Worm (Caenorhabditis elegans) whole organism, early embryonic: ENCODE measurements around the gene Y66A7A.4.

Experiments
- B0310.2 ChIP-seq: sonication (generic microtip); optimal IDR thresholded peaks from 2 replicates; lab custom pipeline; 2016; ENCODE audit warnings: mild to moderate bottlenecking, missing genetic modification characterization, missing compliant biosample characterization
- F13C5.2 ChIP-seq: sonication (generic microtip); optimal IDR thresholded peaks from 2 replicates; lab custom pipeline; 2017; ENCODE audit warnings: mild to moderate bottlenecking, missing genetic modification characterization, inconsistent platforms, missing compliant biosample characterization
- aly-1 ChIP-seq: sonication (generic microtip); optimal IDR thresholded peaks from 2 replicates; lab custom pipeline; 2016; ENCODE audit warnings: missing genetic modification characterization, missing compliant biosample characterization
- ama-1 ChIP-seq: fragments of 150-350 bp; optimal IDR thresholded peaks from 2 replicates; lab custom pipeline; 2014
- ceh-13 ChIP-seq: fragments of 200-800 bp; sonication (Bioruptor generic); optimal IDR thresholded peaks from 2 replicates; lab custom pipeline; 2018; ENCODE audit warnings: mild to moderate bottlenecking, missing genetic modification characterization, missing compliant biosample characterization
- ceh-36 ChIP-seq: sonication (generic microtip); optimal IDR thresholded peaks from 2 replicates; lab custom pipeline; 2016; ENCODE audit warnings: missing genetic modification characterization, inconsistent platforms, missing compliant biosample characterization
- ets-7 ChIP-seq: sonication (generic microtip); optimal IDR thresholded peaks from 2 replicates; lab custom pipeline; 2016; ENCODE audit warnings: missing genotype, missing genetic modification characterization, missing compliant biosample characterization
- flt-1 ChIP-seq: fragments of 200-800 bp; sonication (Bioruptor generic); IDR thresholded peaks from 2 replicates; pipeline ENCODE4 v1.3.6; 2022; ENCODE audit warnings: missing genetic modification characterization, missing compliant biosample characterization
- hmbx-1 ChIP-seq: sonication (generic microtip); optimal IDR thresholded peaks from 2 replicates; lab custom pipeline; 2016; ENCODE audit warnings: mild to moderate bottlenecking, missing genetic modification characterization, missing compliant biosample characterization
- hmg-4 ChIP-seq: fragments of 200-800 bp; sonication (Bioruptor generic); optimal IDR thresholded peaks from 2 replicates; lab custom pipeline; 2018; ENCODE audit warnings: mild to moderate bottlenecking, missing genetic modification characterization, missing compliant biosample characterization
- hnd-1 ChIP-seq: sonication (generic microtip); optimal IDR thresholded peaks from 2 replicates; lab custom pipeline; 2016; ENCODE audit warnings: missing genetic modification characterization, missing compliant biosample characterization
- pes-1 ChIP-seq: fragments of 200-800 bp; sonication (Bioruptor generic); IDR thresholded peaks from 2 replicates; pipeline ENCODE4 v1.3.6; 2022; ENCODE audit warnings: missing genetic modification reagents, missing genetic modification characterization, missing compliant biosample characterization
- scrt-1 ChIP-seq: fragments of 200-800 bp; sonication (Bioruptor generic); IDR thresholded peaks from 2 replicates; pipeline ENCODE4 v1.3.6; 2022; ENCODE audit warnings: missing genetic modification characterization, missing compliant biosample characterization
- sea-1 ChIP-seq: fragments of 200-800 bp; sonication (Bioruptor generic); conservative IDR thresholded peaks from 2 replicates; pipeline ENCODE4 v1.3.6; 2022; ENCODE audit warnings: missing genetic modification characterization, missing compliant biosample characterization
- tbx-11 ChIP-seq: fragments of 200-800 bp; sonication (Bioruptor generic); IDR thresholded peaks from 2 replicates; pipeline ENCODE4 v1.3.6; 2022; ENCODE audit warnings: missing genetic modification characterization, missing compliant biosample characterization
- tbx-37 ChIP-seq: fragments of 200-800 bp; sonication (Bioruptor generic); conservative IDR thresholded peaks from 2 replicates; pipeline ENCODE4 v1.3.6; 2022; ENCODE audit warnings: missing genetic modification reagents, missing genetic modification characterization, missing compliant biosample characterization
- tra-4 ChIP-seq: sonication (generic microtip); optimal IDR thresholded peaks from 2 replicates; lab custom pipeline; 2017; ENCODE audit warnings: missing genetic modification characterization, missing compliant biosample characterization

The Y66A7A.4 gene

ce11 chrIII:11612371-11612770, at the start of gene Y66A7A.4, which contains the start of gene Y66A7A.9:
Y66A7A.4 (plus strand) TSS chrIII:11612607.
Y66A7A.9 (minus strand) TSS chrIII:11612471.
- TF ChIP-seq B0310.2 (tag; lab: Kevin White, UChicago), result no peak
- TF ChIP-seq tbx-11 (GFP tag; lab: Robert Waterston, UW), result no peak

- no peak for TF ChIP-seq ets-7
These were observed 48.9 kb upstream of the Y66A7A.4 start, which contains the start of gene Y66D12A.11 for ce11 chrIII:11563417-11563949. Y66D12A.11 (plus strand) TSS chrIII:11563467.

- TF ChIP-seq pes-1 (GFP tag; lab: Robert Waterston, UW) (no peak), ama-1 (lab: Kevin White, UChicago) (no peak), ceh-36 (tag; lab: Kevin White, UChicago) (no peak), scrt-1 (GFP tag; lab: Robert Waterston, UW) (no peak), F13C5.2 (peak; percentile 43)
These were observed 46.8 kb upstream of the Y66A7A.4 start, which contains the start of gene Y66D12A.10 for ce11 chrIII:11565602-11566001. Y66D12A.10 (plus strand) TSS chrIII:11565874.

- TF ChIP-seq ceh-13 (GFP tag; lab: Kevin White, UChicago), result no peak
- no peak for TF ChIP-seq tbx-37 (GFP tag; lab: Robert Waterston, UW)
- no peak for TF ChIP-seq tbx-11 (GFP tag; lab: Robert Waterston, UW)
- no peak for TF ChIP-seq hmbx-1
These were observed 44.6 kb upstream of the Y66A7A.4 start, which contains the start of gene psme-3 for ce11 chrIII:11567837-11568236. psme-3 (plus strand) TSS chrIII:11568137.

ce11 chrIII:11573921-11574320, 38.5 kb upstream of the Y66A7A.4 start, which contains the start of gene Y66D12A.8:
Y66D12A.8 (plus strand) TSS chrIII:11574221.
- no peak for TF ChIP-seq scrt-1 (GFP tag; lab: Robert Waterston, UW)
- TF ChIP-seq ama-1 (lab: Kevin White, UChicago), result peak; percentile 36

ce11 chrIII:11579380-11579779, 33.0 kb upstream of the Y66A7A.4 start:
- TF ChIP-seq scrt-1 (GFP tag; lab: Robert Waterston, UW), result no peak
- TF ChIP-seq ceh-13 (GFP tag; lab: Kevin White, UChicago), result no peak
- no peak for TF ChIP-seq aly-1 (tag; lab: Kevin White, UChicago)
- no peak for TF ChIP-seq F13C5.2
- TF ChIP-seq pes-1 (GFP tag; lab: Robert Waterston, UW), result no peak
- no peak for TF ChIP-seq ama-1 (lab: Kevin White, UChicago)
- no peak for TF ChIP-seq sea-1 (GFP tag; lab: Robert Waterston, UW)
- TF ChIP-seq tra-4 (tag; lab: Kevin White, UChicago), result no peak
- no peak for TF ChIP-seq B0310.2 (tag; lab: Kevin White, UChicago)
- no peak for TF ChIP-seq ets-7
- no peak for TF ChIP-seq flt-1
- TF ChIP-seq ceh-36 (tag; lab: Kevin White, UChicago), result no peak
- no peak for TF ChIP-seq hmg-4
- TF ChIP-seq hmbx-1, result no peak
- no peak for TF ChIP-seq tbx-37 (GFP tag; lab: Robert Waterston, UW)
- TF ChIP-seq tbx-11 (GFP tag; lab: Robert Waterston, UW), result no peak
- TF ChIP-seq hnd-1 (tag; lab: Kevin White, UChicago), result no peak

- TF ChIP-seq B0310.2 (tag; lab: Kevin White, UChicago), result no peak
- TF ChIP-seq tra-4 (tag; lab: Kevin White, UChicago), result no peak
- TF ChIP-seq hmbx-1, result no peak
- no peak for TF ChIP-seq ceh-13 (GFP tag; lab: Kevin White, UChicago)
- no peak for TF ChIP-seq scrt-1 (GFP tag; lab: Robert Waterston, UW)
- no peak for TF ChIP-seq ets-7
- no peak for TF ChIP-seq ama-1 (lab: Kevin White, UChicago)
These were observed 31.9 kb upstream of the Y66A7A.4 start, which contains the start of gene Y66D12A.7 for ce11 chrIII:11580428-11580885. Y66D12A.7 (minus strand) TSS chrIII:11580478.

ce11 chrIII:11581372-11581771, 31.0 kb upstream of the Y66A7A.4 start, which contains the start of the genes Y66D12A.6 and ceh-92:
Y66D12A.6 (minus strand) TSS chrIII:11581402.
ceh-92 (plus strand) TSS chrIII:11581600.
- TF ChIP-seq tbx-11 (GFP tag; lab: Robert Waterston, UW) (no peak), ceh-36 (tag; lab: Kevin White, UChicago) (no peak), hmbx-1 (no peak), F13C5.2 (no peak), hnd-1 (tag; lab: Kevin White, UChicago) (no peak), hmg-4 (no peak), pes-1 (GFP tag; lab: Robert Waterston, UW) (no peak), ets-7 (no peak), aly-1 (tag; lab: Kevin White, UChicago) (no peak), scrt-1 (GFP tag; lab: Robert Waterston, UW) (no peak), tbx-37 (GFP tag; lab: Robert Waterston, UW) (no peak), B0310.2 (tag; lab: Kevin White, UChicago) (no peak), ama-1 (lab: Kevin White, UChicago) (no peak), flt-1 (no peak), sea-1 (GFP tag; lab: Robert Waterston, UW) (no peak), ceh-13 (GFP tag; lab: Kevin White, UChicago) (no peak), tra-4 (tag; lab: Kevin White, UChicago) (no peak)
